Worm (Caenorhabditis elegans): Measurements from ENCODE around the gene mpst-4.
"Not testable (repeated sequence)": the region's sequence is repeated elsewhere in the genome, so short reads cannot be mapped to it uniquely, and the experiment has no call there.

The mpst-4 gene

DNA sequence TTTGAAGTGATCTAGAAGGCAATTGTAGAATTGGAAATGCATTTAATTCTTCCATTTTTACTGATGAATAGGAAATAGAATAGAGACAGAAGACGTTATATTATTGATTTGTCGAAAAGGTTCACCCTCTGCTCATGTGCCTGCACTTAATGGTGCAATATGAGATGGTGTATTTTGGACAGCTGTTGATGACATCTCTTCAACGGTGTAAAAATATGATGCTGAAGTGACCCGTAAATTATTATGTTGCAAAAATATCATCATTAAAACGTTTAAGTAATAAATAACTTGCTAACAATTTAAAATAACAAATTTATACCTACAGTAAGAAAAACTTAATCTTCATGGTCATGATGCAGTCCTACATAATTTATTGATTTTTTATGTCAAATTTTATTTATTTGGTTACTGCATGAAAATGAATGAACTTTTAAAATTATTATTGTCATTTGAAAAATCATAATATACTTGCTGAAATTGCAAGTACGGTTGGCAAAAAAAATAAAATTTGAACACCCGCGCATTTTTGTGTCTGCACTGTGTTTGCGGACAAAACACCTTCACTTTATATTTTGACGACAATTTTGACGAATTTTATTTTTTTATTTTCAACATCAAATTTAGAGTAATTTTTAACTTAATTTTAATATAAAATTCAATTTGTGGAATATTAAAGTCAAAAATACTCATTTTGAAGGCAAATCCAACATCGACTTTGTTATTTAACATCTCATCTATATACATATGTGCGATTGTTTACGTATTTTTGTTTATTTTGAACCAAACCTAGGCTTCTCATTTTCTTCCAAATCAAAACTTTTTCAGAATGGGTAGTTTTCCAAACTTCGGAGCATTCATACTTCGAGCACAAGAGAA lies 35.3 kb downstream of the mpst-4 start, which contains the start of the genes fbxb-88 and tbck-1 (continued):
- TF ChIP-seq F16B12.6 (tag; optimal IDR thresholded peaks at IDR 0.05) (peak; percentile 94), sptf-1 (tag; optimal IDR thresholded peaks at IDR 0.05) (no peak), ces-1 (GFP tag; optimal IDR thresholded peaks at IDR 0.05) (no peak), irx-1 (tag; optimal IDR thresholded peaks at IDR 0.05) (peak; percentile 37), nhr-20 (tag; optimal IDR thresholded peaks at IDR 0.05) (peak; percentile 58), rnt-1 (tag; optimal IDR thresholded peaks at IDR 0.05) (peak; percentile 55), dpl-1 (GFP tag; optimal IDR thresholded peaks at IDR 0.05) (peak; percentile 95 to 98 (median 97)), ztf-11 (tag; optimal IDR thresholded peaks at IDR 0.05) (peak in 1 of 2 experiments; percentile 14), ceh-8 (GFP tag; optimal IDR thresholded peaks at IDR 0.05) (no peak), efl-1 (optimal IDR thresholded peaks at IDR 0.05) (peak; percentile 96 to 97), efl-1 (GFP tag; optimal IDR thresholded peaks at IDR 0.05 in 1 of 2) (peak; percentile 97 to 99), egl-13 (tag; optimal IDR thresholded peaks at IDR 0.05) (no peak), xbp-1 (tag; optimal IDR thresholded peaks at IDR 0.05) (peak; percentile 64)

ce11 chrII:4825133-4825532 lies 38.1 kb downstream of the mpst-4 start, which contains the start of the genes C33F10.8 and msp-40:
Gene C33F10.8, minus strand, starts transcription at chrII:4825233.
Gene msp-40, plus strand, starts transcription at chrII:4825414.
- TF ChIP-seq unc-86 (tag; optimal IDR thresholded peaks at IDR 0.05); lin-14 (GFP tag; optimal IDR thresholded peaks at IDR 0.05); snu-23 (GFP tag; optimal IDR thresholded peaks at IDR 0.05): not testable (repeated sequence)

DNA sequence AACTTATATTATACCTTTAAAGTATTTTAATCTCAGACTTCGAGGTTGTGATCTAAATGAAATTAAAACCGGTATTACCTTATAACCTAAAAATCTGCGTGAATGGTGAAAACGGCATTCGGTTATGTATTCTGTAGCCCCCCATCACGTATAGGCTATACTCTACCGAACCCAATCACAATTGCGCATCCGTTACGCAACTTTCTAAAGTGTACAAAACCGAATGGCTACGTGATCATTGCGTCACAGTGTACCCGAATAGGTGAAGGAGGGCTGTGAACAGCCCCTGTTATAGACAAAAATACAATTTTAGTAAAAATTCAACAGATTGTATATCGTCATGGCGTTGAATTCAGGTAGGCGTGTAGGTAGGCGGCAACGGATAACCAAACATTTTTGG lies 40.6 kb downstream of the mpst-4 start:
- TF ChIP-seq efl-1 (optimal IDR thresholded peaks at IDR 0.05): no peak
- TF ChIP-seq efl-1 (GFP tag; optimal IDR thresholded peaks at IDR 0.05 in 1 of 2): peak in 1 of 2 experiments; percentile 79
- TF ChIP-seq blmp-1 (tag; optimal IDR thresholded peaks at IDR 0.05): peak; percentile 58
- TF ChIP-seq hpl-2 (GFP tag; optimal IDR thresholded peaks at IDR 0.05): no peak
- TF ChIP-seq mep-1 (tag; optimal IDR thresholded peaks at IDR 0.05): no peak

DNA sequence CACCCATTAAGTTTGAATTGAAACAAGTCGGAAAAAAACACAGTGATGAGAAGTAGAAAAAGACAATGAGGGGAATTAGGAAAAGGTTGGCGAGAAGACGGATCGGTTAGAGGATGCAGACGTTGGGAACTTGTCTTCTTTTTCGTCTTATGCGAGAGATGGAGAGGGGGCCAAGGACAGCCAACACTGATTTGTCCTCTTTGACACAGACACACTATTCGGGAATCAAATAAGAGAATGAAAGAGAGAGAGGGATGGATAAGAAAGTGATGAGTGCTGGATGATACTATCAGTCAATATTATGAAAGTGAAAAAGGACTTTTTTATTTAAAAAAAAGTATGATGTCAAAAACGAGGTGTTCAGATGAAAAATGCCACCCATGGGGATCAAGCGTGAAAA lies 41.5 kb downstream of the mpst-4 start, which contains the start of gene lact-5:
Gene lact-5, minus strand, starts transcription at position 1 of the 400 bp plus-strand sequence.
- peak; percentile 1 for TF ChIP-seq snu-23 (GFP tag; optimal IDR thresholded peaks at IDR 0.05)
- TF ChIP-seq blmp-1 (tag; optimal IDR thresholded peaks at IDR 0.05): peak; percentile 95
- TF ChIP-seq nhr-20 (tag; optimal IDR thresholded peaks at IDR 0.05): peak; percentile 47
- TF ChIP-seq lin-14 (GFP tag; optimal IDR thresholded peaks at IDR 0.05): peak; percentile 71
- no peak for TF ChIP-seq elt-2 (tag; optimal IDR thresholded peaks at IDR 0.05)
- TF ChIP-seq unc-130 (tag; optimal IDR thresholded peaks at IDR 0.05): no peak
- TF ChIP-seq nhr-84 (tag; optimal IDR thresholded peaks at IDR 0.05): no peak
- TF ChIP-seq egl-27 (tag; optimal IDR thresholded peaks at IDR 0.05): no peak
- peak; percentile 76 for TF ChIP-seq nhr-85 (tag)
- TF ChIP-seq lsy-2 (tag; optimal IDR thresholded peaks at IDR 0.05): peak in 1 of 2 experiments; percentile 12
- peak in 3 of 6 experiments; percentile 34 to 69 (median 45) for TF ChIP-seq elt-3 (tag; optimal IDR thresholded peaks at IDR 0.05)
- no peak for TF ChIP-seq pqm-1 (tag; optimal IDR thresholded peaks at IDR 0.05)
- no peak for TF ChIP-seq pax-3 (tag; optimal IDR thresholded peaks at IDR 0.05)

ce11 chrII:4818780-4819179 lies 44.5 kb downstream of the mpst-4 start:
- TF ChIP-seq nhr-11 (tag; optimal IDR thresholded peaks at IDR 0.05) (no peak), efl-3 (GFP tag; optimal IDR thresholded peaks at IDR 0.05) (no peak), unc-62 (GFP tag; optimal IDR thresholded peaks at IDR 0.05) (no peak), ztf-4 (tag; optimal IDR thresholded peaks at IDR 0.05) (no peak), xbp-1 (tag; optimal IDR thresholded peaks at IDR 0.05) (no peak), lin-35 (GFP tag; optimal IDR thresholded peaks at IDR 0.05) (no peak), egl-27 (tag; optimal IDR thresholded peaks at IDR 0.05) (no peak), aly-2 (tag; optimal IDR thresholded peaks at IDR 0.05) (no peak), mep-1 (tag; optimal IDR thresholded peaks at IDR 0.05) (no peak), mab-9 (GFP tag; IDR thresholded peaks at IDR 0.05) (no peak), lsy-2 (tag; optimal IDR thresholded peaks at IDR 0.05) (no peak), hpl-2 (GFP tag; optimal IDR thresholded peaks at IDR 0.05) (no peak), pax-3 (tag; optimal IDR thresholded peaks at IDR 0.05) (no peak), hlh-17 (GFP tag; optimal IDR thresholded peaks at IDR 0.05; ENCODE audit: borderline replicate concordance) (no peak), nhr-77 (tag; optimal IDR thresholded peaks at IDR 0.05) (no peak)

All from whole organism, L1 larva.